Worm (Caenorhabditis elegans): Measurements from ENCODE around the gene F47B8.14.

Gene F47B8.14

ce11 chrV:14324502-14325467, 4.4 kb downstream of the F47B8.14 start, which contains the start of the genes F47B8.4 and F47B8.18:
TSS of gene F47B8.4 (minus strand) at chrV:14324673.
TSS of gene F47B8.18 (minus strand) at chrV:14325464.
- TF ChIP-seq dao-5 (tag; optimal IDR thresholded peaks at IDR 0.05) (no peak), him-1 (tag; optimal IDR thresholded peaks at IDR 0.05) (no peak), W03F9.2 (tag; optimal IDR thresholded peaks at IDR 0.05) (no peak)

ce11 chrV:14327776-14328175, 7.4 kb downstream of the F47B8.14 start, which contains the start of gene F47B8.5:
TSS of gene F47B8.5 (minus strand) at chrV:14327876.
- TF ChIP-seq W03F9.2 (tag; optimal IDR thresholded peaks at IDR 0.05) (no peak), him-1 (tag; optimal IDR thresholded peaks at IDR 0.05) (no peak), dao-5 (tag; optimal IDR thresholded peaks at IDR 0.05) (no peak)

ce11 chrV:14328806-14329205, 8.5 kb downstream of the F47B8.14 start, which contains the start of gene pepm-1:
TSS of gene pepm-1 (plus strand) at chrV:14329106.
- TF ChIP-seq dao-5 (tag; optimal IDR thresholded peaks at IDR 0.05) (no peak), him-1 (tag; optimal IDR thresholded peaks at IDR 0.05) (no peak), W03F9.2 (tag; optimal IDR thresholded peaks at IDR 0.05) (no peak)

- TF ChIP-seq W03F9.2 (tag; optimal IDR thresholded peaks at IDR 0.05) (no peak), him-1 (tag; optimal IDR thresholded peaks at IDR 0.05) (no peak), dao-5 (tag; optimal IDR thresholded peaks at IDR 0.05) (no peak)
These were observed 11.1 kb downstream of the F47B8.14 start, which contains the start of gene F47B8.8 for ce11 chrV:14331477-14331876. TSS of gene F47B8.8 (plus strand) at chrV:14331733.

- TF ChIP-seq him-1 (tag; optimal IDR thresholded peaks at IDR 0.05) (no peak), W03F9.2 (tag; optimal IDR thresholded peaks at IDR 0.05) (no peak), dao-5 (tag; optimal IDR thresholded peaks at IDR 0.05) (no peak)
These were observed 12.8 kb downstream of the F47B8.14 start, which contains the start of gene srm-4 for ce11 chrV:14333116-14333515. TSS of gene srm-4 (plus strand) at chrV:14333416.

- no peak for TF ChIP-seq him-1 (tag; optimal IDR thresholded peaks at IDR 0.05)
- no peak for TF ChIP-seq W03F9.2 (tag; optimal IDR thresholded peaks at IDR 0.05)
- no peak for TF ChIP-seq dao-5 (tag; optimal IDR thresholded peaks at IDR 0.05)
These were observed 14.6 kb downstream of the F47B8.14 start, which contains the start of gene srm-5 for ce11 chrV:14334901-14335300. TSS of gene srm-5 (plus strand) at chrV:14335201.

- TF ChIP-seq dao-5 (tag; optimal IDR thresholded peaks at IDR 0.05) (no peak), W03F9.2 (tag; optimal IDR thresholded peaks at IDR 0.05) (no peak), him-1 (tag; optimal IDR thresholded peaks at IDR 0.05) (no peak)
These were observed 16.3 kb downstream of the F47B8.14 start, which contains the start of gene srm-6 for ce11 chrV:14336655-14337054. TSS of gene srm-6 (plus strand) at chrV:14336955.

- TF ChIP-seq him-1 (tag; optimal IDR thresholded peaks at IDR 0.05) (no peak), W03F9.2 (tag; optimal IDR thresholded peaks at IDR 0.05) (no peak), dao-5 (tag; optimal IDR thresholded peaks at IDR 0.05) (no peak)
These were observed 21.3 kb downstream of the F47B8.14 start, which contains the start of gene F47B8.10 for ce11 chrV:14341672-14342071. TSS of gene F47B8.10 (plus strand) at chrV:14341972.

ce11 chrV:14347234-14347826, 27.0 kb downstream of the F47B8.14 start, which contains the start of gene cept-2:
TSS of gene cept-2 (plus strand) at chrV:14347766.
- TF ChIP-seq W03F9.2 (tag; optimal IDR thresholded peaks at IDR 0.05) (peak; percentile 97), dao-5 (tag; optimal IDR thresholded peaks at IDR 0.05) (no peak), him-1 (tag; optimal IDR thresholded peaks at IDR 0.05) (peak; percentile 59)

- TF ChIP-seq dao-5 (tag; optimal IDR thresholded peaks at IDR 0.05) (no peak), W03F9.2 (tag; optimal IDR thresholded peaks at IDR 0.05) (no peak), him-1 (tag; optimal IDR thresholded peaks at IDR 0.05) (no peak)
These were observed 30.2 kb downstream of the F47B8.14 start for ce11 chrV:14350498-14350897.

- peak; percentile 67 for TF ChIP-seq W03F9.2 (tag; optimal IDR thresholded peaks at IDR 0.05)
- TF ChIP-seq him-1 (tag; optimal IDR thresholded peaks at IDR 0.05), result peak; percentile 50
- no peak for TF ChIP-seq dao-5 (tag; optimal IDR thresholded peaks at IDR 0.05)
These were observed 30.6 kb downstream of the F47B8.14 start for ce11 chrV:14350949-14351348.

- TF ChIP-seq him-1 (tag; optimal IDR thresholded peaks at IDR 0.05) (no peak), dao-5 (tag; optimal IDR thresholded peaks at IDR 0.05) (no peak), W03F9.2 (tag; optimal IDR thresholded peaks at IDR 0.05) (no peak)
These were observed 31.3 kb downstream of the F47B8.14 start, which contains the start of gene vha-13 for ce11 chrV:14351629-14352028. TSS of gene vha-13 (plus strand) at chrV:14351709.

ce11 chrV:14352032-14352431, 31.7 kb downstream of the F47B8.14 start:
- TF ChIP-seq dao-5 (tag; optimal IDR thresholded peaks at IDR 0.05), result no peak
- no peak for TF ChIP-seq W03F9.2 (tag; optimal IDR thresholded peaks at IDR 0.05)
- TF ChIP-seq him-1 (tag; optimal IDR thresholded peaks at IDR 0.05), result no peak

Measured in whole organism, L4/young adult.